Fruit fly (Drosophila melanogaster) whole organism, embryonic: ENCODE data around the gene Z600.

ENCODE experiments used
- Asciz ChIP-seq: fragments of 200-800 bp; sonication (Bioruptor generic); optimal IDR thresholded peaks from 2 replicates; lab custom pipeline; 2017; ENCODE audit warnings: missing biosample characterization, mild to moderate bottlenecking, missing genetic modification characterization, missing genetic modification reagents
- BEAF-32 ChIP-seq: fragments of 200-800 bp; sonication (Bioruptor generic); optimal IDR thresholded peaks from 3 replicates; lab custom pipeline; 2017; ENCODE audit warnings: missing biosample characterization, missing genetic modification characterization, mild to moderate bottlenecking, moderate library complexity, missing genetic modification reagents
- Bdp1 ChIP-seq: fragments of 200-800 bp; sonication (Bioruptor generic); optimal IDR thresholded peaks from 3 replicates; lab custom pipeline; 2016; ENCODE audit warnings: missing biosample characterization, missing genetic modification characterization
- Bgb ChIP-seq: fragments of 200-800 bp; sonication (Bioruptor generic); IDR thresholded peaks from 2 replicates; pipeline ENCODE4 v1.3.6; 2022; ENCODE audit warnings: missing biosample characterization, missing genetic modification characterization; ENCODE audit not compliant: partially characterized antibody
- CG11504 ChIP-seq: fragments of 200-800 bp; sonication (Bioruptor generic); optimal IDR thresholded peaks from 3 replicates; lab custom pipeline; 2019; ENCODE audit warnings: missing biosample characterization, mild to moderate bottlenecking, missing genetic modification characterization, moderate library complexity
- CG12659 ChIP-seq: fragments of 200-800 bp; sonication (Bioruptor generic); optimal IDR thresholded peaks from 3 replicates; lab custom pipeline; 2017; ENCODE audit warnings: mild to moderate bottlenecking, missing biosample characterization, missing genetic modification reagents, missing genetic modification characterization
- CG13287 ChIP-seq: fragments of 200-800 bp; sonication (Bioruptor generic); IDR thresholded peaks from 2 replicates; pipeline ENCODE4 v1.3.6; 2022; ENCODE audit warnings: missing biosample characterization, missing genetic modification characterization; ENCODE audit not compliant: partially characterized antibody
- CG13296 ChIP-seq: fragments of 200-800 bp; sonication (Bioruptor generic); optimal IDR thresholded peaks from 3 replicates; lab custom pipeline; 2018; ENCODE audit warnings: missing biosample characterization, mild to moderate bottlenecking, missing genetic modification characterization
- CG13624 ChIP-seq: fragments of 200-800 bp; sonication (Bioruptor generic); optimal IDR thresholded peaks from 2 replicates; lab custom pipeline; 2016; ENCODE audit warnings: missing biosample characterization, missing genetic modification characterization
- CG13775 ChIP-seq: fragments of 200-800 bp; sonication (Bioruptor generic); optimal IDR thresholded peaks from 3 replicates; lab custom pipeline; 2017; ENCODE audit warnings: missing biosample characterization, mild to moderate bottlenecking, missing genetic modification characterization
- CG15601 ChIP-seq: fragments of 200-800 bp; sonication (Bioruptor generic); optimal IDR thresholded peaks from 3 replicates; lab custom pipeline; 2019; ENCODE audit warnings: missing biosample characterization, mild to moderate bottlenecking, missing genetic modification characterization, moderate library complexity
- CG17829 ChIP-seq: fragments of 200-800 bp; optimal IDR thresholded peaks from 2 replicates; lab custom pipeline; 2019; ENCODE audit warnings: missing biosample characterization, mild to moderate bottlenecking, missing genetic modification characterization, moderate library complexity
- CG2712 ChIP-seq: fragments of 200-800 bp; optimal IDR thresholded peaks from 3 replicates; lab custom pipeline; 2019; ENCODE audit warnings: missing biosample characterization, mild to moderate bottlenecking, missing genetic modification characterization, moderate library complexity
- CG30020 ChIP-seq: fragments of 200-800 bp; optimal IDR thresholded peaks from 2 replicates; lab custom pipeline; 2019; ENCODE audit warnings: missing biosample characterization, mild to moderate bottlenecking, missing genetic modification characterization, moderate library complexity
- CG32767 ChIP-seq: fragments of 200-800 bp; sonication (Bioruptor generic); IDR thresholded peaks from 2 replicates; pipeline ENCODE4 v1.3.6; 2022; ENCODE audit warnings: missing biosample characterization, missing genetic modification characterization
- CG3281 ChIP-seq: fragments of 200-800 bp; sonication (Bioruptor generic); optimal IDR thresholded peaks from 3 replicates; lab custom pipeline; 2017; ENCODE audit warnings: missing biosample characterization, mild to moderate bottlenecking, missing genetic modification characterization
- CG3847 ChIP-seq: fragments of 200-800 bp; sonication (Bioruptor generic); IDR thresholded peaks from 2 replicates; pipeline ENCODE4 v1.3.6; 2022; ENCODE audit warnings: missing biosample characterization, missing genetic modification characterization
- CG6654 ChIP-seq: fragments of 200-800 bp; sonication (Bioruptor generic); optimal IDR thresholded peaks from 2 replicates; lab custom pipeline; 2017; ENCODE audit warnings: missing biosample characterization, mild to moderate bottlenecking, missing genetic modification characterization
- CG6689 ChIP-seq: fragments of 200-800 bp; sonication (Bioruptor generic); IDR thresholded peaks from 2 replicates; pipeline ENCODE4 v1.3.6; 2022; ENCODE audit warnings: missing biosample characterization, missing genetic modification characterization
- CG7357 ChIP-seq: fragments of 200-800 bp; sonication (Bioruptor generic); IDR thresholded peaks from 3 replicates; pipeline ENCODE4 v1.3.6; 2022; ENCODE audit warnings: missing biosample characterization, missing genetic modification characterization
- CG7372 ChIP-seq: fragments of 200-800 bp; sonication (Bioruptor generic); IDR thresholded peaks from 2 replicates; pipeline ENCODE4 v1.3.6; 2022; ENCODE audit warnings: missing biosample characterization, missing genetic modification characterization
- CG7928 ChIP-seq: fragments of 200-800 bp; sonication (Bioruptor generic); optimal IDR thresholded peaks from 2 replicates; lab custom pipeline; 2017; ENCODE audit warnings: missing biosample characterization, mild to moderate bottlenecking, missing genetic modification characterization
- CoRest ChIP-seq: fragments of 200-800 bp; sonication (Bioruptor generic); optimal IDR thresholded peaks from 3 replicates; lab custom pipeline; 2018; ENCODE audit warnings: missing biosample characterization, mild to moderate bottlenecking, missing genetic modification characterization, moderate library complexity
- CrebB ChIP-seq: fragments of 200-800 bp; sonication (Bioruptor generic); optimal IDR thresholded peaks from 3 replicates; lab custom pipeline; 2018; ENCODE audit warnings: missing biosample characterization, mild to moderate bottlenecking, missing genetic modification characterization
- Dref ChIP-seq: fragments of 200-800 bp; sonication (Bioruptor generic); IDR thresholded peaks from 2 replicates; pipeline ENCODE4 v1.3.6; 2022; ENCODE audit warnings: missing biosample characterization, missing genetic modification characterization
- Hmr ChIP-seq: fragments of 200-800 bp; sonication (Bioruptor generic); optimal IDR thresholded peaks from 3 replicates; lab custom pipeline; 2017; ENCODE audit warnings: mild to moderate bottlenecking, missing biosample characterization, missing genetic modification reagents, missing genetic modification characterization
- Hsf ChIP-seq: fragments of 200-800 bp; sonication (Bioruptor generic); optimal IDR thresholded peaks from 3 replicates; lab custom pipeline; 2016; ENCODE audit warnings: missing biosample characterization, missing genetic modification characterization
- MBD-R2 ChIP-seq: fragments of 200-800 bp; sonication (Bioruptor generic); IDR thresholded peaks from 2 replicates; pipeline ENCODE4 v1.3.6; 2022; ENCODE audit warnings: missing biosample characterization, missing genetic modification characterization
- Max ChIP-seq: fragments of 200-800 bp; sonication (Bioruptor generic); optimal IDR thresholded peaks from 2 replicates; lab custom pipeline; 2016; ENCODE audit warnings: missing biosample characterization, mild to moderate bottlenecking, missing genetic modification characterization
- Mrtf ChIP-seq: fragments of 200-800 bp; sonication (Bioruptor generic); IDR thresholded peaks from 3 replicates; pipeline ENCODE4 v1.3.6; 2022; ENCODE audit warnings: missing biosample characterization, missing genetic modification characterization
- Myb ChIP-seq: fragments of 200-800 bp; sonication (Bioruptor generic); optimal IDR thresholded peaks from 2 replicates; lab custom pipeline; 2016; ENCODE audit warnings: missing biosample characterization, missing genetic modification characterization
- Opbp ChIP-seq: fragments of 200-800 bp; sonication (Bioruptor generic); IDR thresholded peaks from 3 replicates; pipeline ENCODE4 v1.3.6; 2022; ENCODE audit warnings: missing biosample characterization, missing genetic modification characterization; ENCODE audit not compliant: partially characterized antibody
- Poxn ChIP-seq: fragments of 200-800 bp; sonication (Bioruptor generic); IDR thresholded peaks from 2 replicates; pipeline ENCODE4 v1.3.6; 2022; ENCODE audit warnings: missing biosample characterization, missing genetic modification characterization
- Sox102F ChIP-seq: fragments of 200-800 bp; sonication (Bioruptor generic); optimal IDR thresholded peaks from 2 replicates; lab custom pipeline; 2018; ENCODE audit warnings: missing biosample characterization, mild to moderate bottlenecking, missing genetic modification characterization, moderate library complexity
- ash1 ChIP-seq: fragments of 200-800 bp; sonication (Bioruptor generic); optimal IDR thresholded peaks from 2 replicates; lab custom pipeline; 2018; ENCODE audit warnings: missing biosample characterization, mild to moderate bottlenecking, missing genetic modification characterization
- dm ChIP-seq: fragments of 200-800 bp; sonication (Bioruptor generic); optimal IDR thresholded peaks from 3 replicates; lab custom pipeline; 2016; ENCODE audit warnings: missing biosample characterization, missing genetic modification characterization
- gfzf ChIP-seq: fragments of 200-800 bp; sonication (Bioruptor generic); optimal IDR thresholded peaks from 2 replicates; lab custom pipeline; 2016; ENCODE audit warnings: missing biosample characterization, mild to moderate bottlenecking, missing genetic modification characterization, moderate library complexity
- h ChIP-seq: fragments of >200 bp; optimal IDR thresholded peaks from 2 replicates; lab custom pipeline; 2017
- lilli ChIP-seq: fragments of 200-800 bp; sonication (Bioruptor generic); optimal IDR thresholded peaks from 3 replicates; lab custom pipeline; 2016; ENCODE audit warnings: missing biosample characterization, missing genetic modification characterization
- mirr ChIP-seq: fragments of 200-800 bp; sonication (Bioruptor generic); optimal IDR thresholded peaks from 3 replicates; lab custom pipeline; 2018; ENCODE audit warnings: missing biosample characterization, mild to moderate bottlenecking, missing genetic modification characterization
- nerfin-2 ChIP-seq: fragments of 200-800 bp; sonication (Bioruptor generic); IDR thresholded peaks from 2 replicates; pipeline ENCODE4 v1.3.6; 2022; ENCODE audit warnings: missing biosample characterization, missing genetic modification characterization; ENCODE audit not compliant: partially characterized antibody
- odd ChIP-seq: fragments of 200-800 bp; sonication (Bioruptor generic); optimal IDR thresholded peaks from 2 replicates; lab custom pipeline; 2017; ENCODE audit warnings: missing biosample characterization, mild to moderate bottlenecking, missing genetic modification characterization
- row ChIP-seq: fragments of 200-800 bp; sonication (Bioruptor generic); IDR thresholded peaks from 3 replicates; pipeline ENCODE4 v1.3.6; 2022; ENCODE audit warnings: missing biosample characterization, missing genetic modification characterization
- sens ChIP-seq: fragments of 200-800 bp; sonication (Bioruptor generic); peaks from one replicate; lab custom pipeline; 2016; ENCODE audit warnings: missing biosample characterization, missing genetic modification characterization
- sima ChIP-seq: fragments of 200-800 bp; sonication (Bioruptor generic); optimal IDR thresholded peaks from 2 replicates; lab custom pipeline; 2016; ENCODE audit warnings: missing biosample characterization, missing genetic modification characterization
- trem ChIP-seq: fragments of 200-800 bp; optimal IDR thresholded peaks from 3 replicates; lab custom pipeline; 2019; ENCODE audit warnings: missing biosample characterization, mild to moderate bottlenecking, missing genetic modification characterization, moderate library complexity
- tup ChIP-seq: fragments of 200-800 bp; sonication (Bioruptor generic); optimal IDR thresholded peaks from 2 replicates; lab custom pipeline; 2016; ENCODE audit warnings: missing biosample characterization, mild to moderate bottlenecking, missing genetic modification characterization, moderate library complexity
- tx ChIP-seq: fragments of 200-800 bp; sonication (Bioruptor generic); optimal IDR thresholded peaks from 2 replicates; lab custom pipeline; 2016; ENCODE audit warnings: missing biosample characterization, missing genetic modification characterization
- usp ChIP-seq: fragments of >200 bp; optimal IDR thresholded peaks from 2 replicates; lab custom pipeline; 2017; ENCODE audit warnings: missing biosample characterization, missing genetic modification characterization
- vvl ChIP-seq: fragments of 200-800 bp; sonication (Bioruptor generic); IDR thresholded peaks from 2 replicates; pipeline ENCODE4 v1.3.6; 2022; ENCODE audit warnings: missing biosample characterization, missing genetic modification characterization
- wek ChIP-seq: fragments of 200-800 bp; sonication (Bioruptor generic); optimal IDR thresholded peaks from 3 replicates; lab custom pipeline; 2018; ENCODE audit warnings: missing biosample characterization, mild to moderate bottlenecking, missing genetic modification characterization, moderate library complexity

Gene Z600

dm6 chr3L:15498745-15499144 lies 10.1 kb upstream of the Z600 start, which contains the start of gene CG7275 (continued):
- TF ChIP-seq MBD-R2 (GFP tag; lab: Robert Waterston, UW) = peak; percentile 91
- TF ChIP-seq gfzf = peak; percentile 26
- TF ChIP-seq vvl (GFP tag; lab: Robert Waterston, UW) = peak; percentile 56; the same call in 1 of the 2 replicates
- peak; percentile 23; the same call in 1 of the 2 replicates for TF ChIP-seq nerfin-2
- peak; percentile 74 for TF ChIP-seq Bgb (GFP tag; lab: Robert Waterston, UW)
- no peak for TF ChIP-seq usp (GFP tag; lab: Kevin White, UChicago)
- TF ChIP-seq wek = no peak
- peak; percentile 48 for TF ChIP-seq CG12659 (GFP tag; lab: Kevin White, UChicago)
- peak; percentile 16; the same call in 1 of the 3 replicates for TF ChIP-seq row (GFP tag; lab: Robert Waterston, UW)
- no peak for TF ChIP-seq sima (GFP tag; lab: Kevin White, UChicago)
- TF ChIP-seq mirr (GFP tag; lab: Kevin White, UChicago) = peak; percentile 34
- peak; percentile 10 for TF ChIP-seq Asciz
- peak; percentile 86 for TF ChIP-seq Max (GFP tag; lab: Kevin White, UChicago)
- peak; percentile 12 for TF ChIP-seq CrebB (tag; lab: Kevin White, UChicago)
- no peak for TF ChIP-seq CG7357 (GFP tag; lab: Robert Waterston, UW)
- no peak for TF ChIP-seq tx
- no peak for TF ChIP-seq CG13296
- TF ChIP-seq CG13775 (GFP tag; lab: Kevin White, UChicago) = no peak
- no peak for TF ChIP-seq Bdp1
- TF ChIP-seq trem = peak; percentile 60
- peak; percentile 43 for TF ChIP-seq sens (GFP tag; lab: Kevin White, UChicago)
- no peak for TF ChIP-seq Hsf (GFP tag; lab: Kevin White, UChicago)
- TF ChIP-seq Dref (GFP tag; lab: Robert Waterston, UW) = peak; percentile 43; the same call in 1 of the 2 replicates
- no peak for TF ChIP-seq odd (GFP tag; lab: Kevin White, UChicago)
- peak; percentile 65; the same call in 2 of the 3 replicates for TF ChIP-seq Opbp
- TF ChIP-seq Poxn (GFP tag; lab: Robert Waterston, UW) = no peak
- peak; percentile 71 for TF ChIP-seq CG13287 (GFP tag; lab: Robert Waterston, UW)
- TF ChIP-seq CoRest (tag; lab: Kevin White, UChicago) = peak; percentile 15
- peak; percentile 11 for TF ChIP-seq Hmr
- no peak for TF ChIP-seq h
- TF ChIP-seq Mrtf (GFP tag; lab: Robert Waterston, UW) = no peak
- TF ChIP-seq CG3847 (GFP tag; lab: Robert Waterston, UW) = peak; percentile 73
- TF ChIP-seq CG2712 (tag; lab: Kevin White, UChicago) = peak; percentile 2
- peak; percentile 28 for TF ChIP-seq CG3281 (GFP tag; lab: Kevin White, UChicago)
- TF ChIP-seq CG30020 = no peak
- TF ChIP-seq CG17829 (tag; lab: Kevin White, UChicago) = peak; percentile 9
- TF ChIP-seq CG6654 = no peak
- TF ChIP-seq CG15601 (tag; lab: Kevin White, UChicago) = peak; percentile 48
- no peak for TF ChIP-seq Sox102F
- peak; percentile 55 for TF ChIP-seq CG13624 (GFP tag; lab: Kevin White, UChicago)
- peak; percentile 47 for TF ChIP-seq Myb (GFP tag; lab: Kevin White, UChicago)
- no peak for TF ChIP-seq lilli (GFP tag; lab: Kevin White, UChicago)
- no peak for TF ChIP-seq ash1
- TF ChIP-seq CG7928 (GFP tag; lab: Kevin White, UChicago) = no peak
- no peak for TF ChIP-seq CG6689 (GFP tag; lab: Robert Waterston, UW)
- no peak for TF ChIP-seq tup (GFP tag; lab: Kevin White, UChicago)
- TF ChIP-seq dm = peak; percentile 95
- TF ChIP-seq CG32767 (GFP tag; lab: Robert Waterston, UW) = no peak
- TF ChIP-seq BEAF-32 (GFP tag; lab: Kevin White, UChicago) = peak; percentile 55
- no peak for TF ChIP-seq CG7372 (GFP tag; lab: Robert Waterston, UW)
- TF ChIP-seq CG11504 (tag; lab: Kevin White, UChicago) = no peak
